Worm (Caenorhabditis elegans) whole organism, early embryonic: ENCODE data around the gene K09F6.3.
A peak's percentile ranks its signal among the peaks of the same experiment; 100 is the strongest.
"Not testable (repeated sequence)": the region's sequence is repeated elsewhere in the genome, so short reads cannot be mapped to it uniquely, and the experiment has no call there.

Experiments used
- B0310.2 ChIP-seq: sonication (generic microtip); optimal IDR thresholded peaks from 2 replicates; lab custom pipeline; 2016; ENCODE audit warnings: mild to moderate bottlenecking, missing genetic modification characterization, missing compliant biosample characterization
- F13C5.2 ChIP-seq: sonication (generic microtip); optimal IDR thresholded peaks from 2 replicates; lab custom pipeline; 2017; ENCODE audit warnings: mild to moderate bottlenecking, missing genetic modification characterization, inconsistent platforms, missing compliant biosample characterization
- aly-1 ChIP-seq: sonication (generic microtip); optimal IDR thresholded peaks from 2 replicates; lab custom pipeline; 2016; ENCODE audit warnings: missing genetic modification characterization, missing compliant biosample characterization
- ama-1 ChIP-seq: fragments of 150-350 bp; optimal IDR thresholded peaks from 2 replicates; lab custom pipeline; 2014
- ceh-13 ChIP-seq: fragments of 200-800 bp; sonication (Bioruptor generic); optimal IDR thresholded peaks from 2 replicates; lab custom pipeline; 2018; ENCODE audit warnings: mild to moderate bottlenecking, missing genetic modification characterization, missing compliant biosample characterization
- ceh-36 ChIP-seq: sonication (generic microtip); optimal IDR thresholded peaks from 2 replicates; lab custom pipeline; 2016; ENCODE audit warnings: missing genetic modification characterization, inconsistent platforms, missing compliant biosample characterization
- ets-7 ChIP-seq: sonication (generic microtip); optimal IDR thresholded peaks from 2 replicates; lab custom pipeline; 2016; ENCODE audit warnings: missing genotype, missing genetic modification characterization, missing compliant biosample characterization
- flt-1 ChIP-seq: fragments of 200-800 bp; sonication (Bioruptor generic); IDR thresholded peaks from 2 replicates; pipeline ENCODE4 v1.3.6; 2022; ENCODE audit warnings: missing genetic modification characterization, missing compliant biosample characterization
- hmbx-1 ChIP-seq: sonication (generic microtip); optimal IDR thresholded peaks from 2 replicates; lab custom pipeline; 2016; ENCODE audit warnings: mild to moderate bottlenecking, missing genetic modification characterization, missing compliant biosample characterization
- hmg-4 ChIP-seq: fragments of 200-800 bp; sonication (Bioruptor generic); optimal IDR thresholded peaks from 2 replicates; lab custom pipeline; 2018; ENCODE audit warnings: mild to moderate bottlenecking, missing genetic modification characterization, missing compliant biosample characterization
- hnd-1 ChIP-seq: sonication (generic microtip); optimal IDR thresholded peaks from 2 replicates; lab custom pipeline; 2016; ENCODE audit warnings: missing genetic modification characterization, missing compliant biosample characterization
- pes-1 ChIP-seq: fragments of 200-800 bp; sonication (Bioruptor generic); IDR thresholded peaks from 2 replicates; pipeline ENCODE4 v1.3.6; 2022; ENCODE audit warnings: missing genetic modification reagents, missing genetic modification characterization, missing compliant biosample characterization
- scrt-1 ChIP-seq: fragments of 200-800 bp; sonication (Bioruptor generic); IDR thresholded peaks from 2 replicates; pipeline ENCODE4 v1.3.6; 2022; ENCODE audit warnings: missing genetic modification characterization, missing compliant biosample characterization
- sea-1 ChIP-seq: fragments of 200-800 bp; sonication (Bioruptor generic); conservative IDR thresholded peaks from 2 replicates; pipeline ENCODE4 v1.3.6; 2022; ENCODE audit warnings: missing genetic modification characterization, missing compliant biosample characterization
- tbx-11 ChIP-seq: fragments of 200-800 bp; sonication (Bioruptor generic); IDR thresholded peaks from 2 replicates; pipeline ENCODE4 v1.3.6; 2022; ENCODE audit warnings: missing genetic modification characterization, missing compliant biosample characterization
- tbx-37 ChIP-seq: fragments of 200-800 bp; sonication (Bioruptor generic); conservative IDR thresholded peaks from 2 replicates; pipeline ENCODE4 v1.3.6; 2022; ENCODE audit warnings: missing genetic modification reagents, missing genetic modification characterization, missing compliant biosample characterization
- tra-4 ChIP-seq: sonication (generic microtip); optimal IDR thresholded peaks from 2 replicates; lab custom pipeline; 2017; ENCODE audit warnings: missing genetic modification characterization, missing compliant biosample characterization

Gene K09F6.3

DNA sequence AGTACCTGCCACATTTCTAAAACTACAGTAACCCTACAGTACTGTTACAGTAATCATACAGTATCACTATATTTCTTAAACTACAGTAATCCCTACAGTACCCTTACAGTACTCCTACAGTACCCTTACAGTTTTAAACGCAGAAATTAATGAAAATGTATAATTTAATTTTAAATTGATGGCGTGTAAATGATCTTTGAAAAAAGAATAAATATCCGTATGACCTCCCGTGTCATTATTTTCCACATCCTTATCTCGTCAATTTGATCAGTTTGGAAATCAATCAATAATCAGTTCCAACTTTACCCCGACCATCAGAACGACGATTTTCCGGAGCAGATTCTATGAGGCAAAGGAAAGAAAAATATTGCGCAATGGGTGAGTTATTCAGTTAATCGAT lies at the start of gene K09F6.3:
K09F6.3 (plus strand) TSS at position 301 of the 400 bp plus-strand sequence.
- TF ChIP-seq scrt-1 (GFP tag; lab: Robert Waterston, UW); ceh-13 (GFP tag; lab: Kevin White, UChicago); tra-4 (tag; lab: Kevin White, UChicago): not testable (repeated sequence)

DNA sequence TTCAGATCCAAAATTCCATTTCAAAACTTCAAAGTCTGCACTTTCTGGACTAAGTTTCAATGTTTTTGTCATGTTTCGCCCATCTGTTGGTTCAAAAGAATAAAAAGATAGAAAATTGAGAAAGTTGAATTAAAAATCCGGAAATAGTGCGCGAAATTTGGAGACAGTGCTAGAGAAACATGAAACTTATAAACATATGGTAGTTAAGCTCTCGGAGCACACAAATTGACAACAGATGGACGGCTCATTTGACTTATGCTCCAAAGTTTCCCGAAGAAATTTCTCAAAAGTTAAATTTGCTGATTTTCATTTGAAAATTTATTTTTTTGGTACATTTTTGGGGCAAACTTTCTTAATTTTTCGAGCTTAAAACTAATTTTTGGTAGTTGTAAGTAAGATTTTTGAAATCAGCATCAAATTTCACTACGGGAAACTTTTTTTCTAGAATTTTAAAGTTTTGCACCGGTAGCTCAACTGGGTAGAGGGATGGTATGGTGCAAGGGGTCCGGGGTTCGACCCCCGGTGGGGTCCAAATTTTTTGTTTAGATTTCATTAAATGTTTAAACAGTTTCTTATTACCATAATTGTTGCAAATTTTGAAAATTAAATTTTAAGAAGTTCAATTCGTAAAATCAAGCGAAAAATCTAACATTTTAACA lies 48.8 kb upstream of the K09F6.3 start:
- TF ChIP-seq F13C5.2 (tag; lab: Kevin White, UChicago), result no peak
- no peak for TF ChIP-seq ceh-13 (GFP tag; lab: Kevin White, UChicago)
- TF ChIP-seq hmg-4 (GFP tag; lab: Kevin White, UChicago), result no peak
- TF ChIP-seq scrt-1 (GFP tag; lab: Robert Waterston, UW), result no peak
- TF ChIP-seq ceh-36, result no peak
- TF ChIP-seq tra-4 (tag; lab: Kevin White, UChicago), result no peak
- no peak for TF ChIP-seq flt-1
- no peak for TF ChIP-seq ets-7 (tag; lab: Kevin White, UChicago)
- no peak for TF ChIP-seq aly-1 (tag; lab: Kevin White, UChicago)
- TF ChIP-seq pes-1 (GFP tag; lab: Robert Waterston, UW), result no peak
- TF ChIP-seq tbx-37 (GFP tag; lab: Robert Waterston, UW), result no peak
- TF ChIP-seq hmbx-1 (tag; lab: Kevin White, UChicago), result no peak
- no peak for TF ChIP-seq B0310.2
- TF ChIP-seq ama-1 (lab: Kevin White, UChicago), result no peak
- TF ChIP-seq hnd-1 (tag; lab: Kevin White, UChicago), result no peak

DNA sequence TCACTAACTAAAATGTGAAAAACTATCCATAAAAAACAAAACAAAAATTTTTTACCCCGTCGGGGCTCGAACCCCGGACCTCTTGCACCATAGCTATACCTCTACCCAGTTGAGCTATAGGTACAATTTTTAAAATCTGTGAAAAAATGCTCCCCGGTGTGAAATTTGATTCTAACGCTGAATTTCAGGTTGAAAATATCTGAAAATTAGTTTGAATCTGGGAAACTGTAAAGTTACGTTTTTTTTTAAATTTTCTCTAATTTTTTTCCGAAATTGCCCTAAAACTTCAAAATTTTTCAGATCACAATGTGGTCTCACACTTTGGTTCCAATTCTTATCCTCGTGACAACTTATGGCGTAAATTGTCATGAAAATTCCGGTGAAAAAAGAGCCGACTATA lies 47.1 kb upstream of the K09F6.3 start, which contains the start of gene Y59C2A.1:
Y59C2A.1 (plus strand) TSS at position 301 of the 400 bp plus-strand sequence.
- TF ChIP-seq scrt-1 (GFP tag; lab: Robert Waterston, UW), result no peak
- no peak for TF ChIP-seq aly-1 (tag; lab: Kevin White, UChicago)
- no peak for TF ChIP-seq F13C5.2 (tag; lab: Kevin White, UChicago)
- TF ChIP-seq tra-4 (tag; lab: Kevin White, UChicago), result no peak
- no peak for TF ChIP-seq sea-1 (GFP tag; lab: Robert Waterston, UW)
- no peak for TF ChIP-seq ceh-36
- no peak for TF ChIP-seq tbx-11 (GFP tag; lab: Robert Waterston, UW)
- TF ChIP-seq hmg-4 (GFP tag; lab: Kevin White, UChicago), result no peak
- TF ChIP-seq ama-1 (lab: Kevin White, UChicago), result no peak
- TF ChIP-seq pes-1 (GFP tag; lab: Robert Waterston, UW), result no peak
- no peak for TF ChIP-seq ets-7 (tag; lab: Kevin White, UChicago)
- TF ChIP-seq ceh-13 (GFP tag; lab: Kevin White, UChicago), result no peak
- no peak for TF ChIP-seq tbx-37 (GFP tag; lab: Robert Waterston, UW)
- TF ChIP-seq flt-1, result no peak
- TF ChIP-seq hnd-1 (tag; lab: Kevin White, UChicago), result no peak
- TF ChIP-seq hmbx-1 (tag; lab: Kevin White, UChicago), result no peak
- TF ChIP-seq B0310.2, result no peak

DNA sequence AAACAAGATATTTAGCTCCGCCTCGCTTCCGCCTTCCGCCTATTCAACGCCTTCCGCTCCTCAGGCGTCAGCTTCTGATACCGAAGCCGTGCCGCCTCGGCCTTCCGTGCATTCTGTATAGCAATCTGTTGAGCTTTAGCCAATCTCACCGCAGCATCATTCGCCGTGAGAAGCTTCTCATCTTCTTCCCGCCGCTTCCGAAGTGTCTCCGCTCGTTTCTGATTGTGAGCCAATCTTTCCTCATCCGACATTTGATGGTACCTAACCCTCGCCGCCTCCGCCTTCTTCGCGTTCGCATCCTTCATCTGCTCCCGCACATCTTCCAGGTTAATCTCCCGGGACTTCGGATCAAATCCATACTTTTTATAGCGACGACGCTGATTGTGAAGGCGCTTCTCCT lies 39.4 kb upstream of the K09F6.3 start:
- TF ChIP-seq ama-1 (lab: Kevin White, UChicago) (no peak), tbx-11 (GFP tag; lab: Robert Waterston, UW) (no peak), hnd-1 (tag; lab: Kevin White, UChicago) (no peak), aly-1 (tag; lab: Kevin White, UChicago) (no peak), scrt-1 (GFP tag; lab: Robert Waterston, UW) (no peak), B0310.2 (no peak), ceh-13 (GFP tag; lab: Kevin White, UChicago) (no peak), pes-1 (GFP tag; lab: Robert Waterston, UW) (no peak), F13C5.2 (tag; lab: Kevin White, UChicago) (no peak), hmg-4 (GFP tag; lab: Kevin White, UChicago) (no peak), sea-1 (GFP tag; lab: Robert Waterston, UW) (no peak), ets-7 (tag; lab: Kevin White, UChicago) (no peak), tbx-37 (GFP tag; lab: Robert Waterston, UW) (no peak), flt-1 (no peak), ceh-36 (no peak), tra-4 (tag; lab: Kevin White, UChicago) (no peak)

DNA sequence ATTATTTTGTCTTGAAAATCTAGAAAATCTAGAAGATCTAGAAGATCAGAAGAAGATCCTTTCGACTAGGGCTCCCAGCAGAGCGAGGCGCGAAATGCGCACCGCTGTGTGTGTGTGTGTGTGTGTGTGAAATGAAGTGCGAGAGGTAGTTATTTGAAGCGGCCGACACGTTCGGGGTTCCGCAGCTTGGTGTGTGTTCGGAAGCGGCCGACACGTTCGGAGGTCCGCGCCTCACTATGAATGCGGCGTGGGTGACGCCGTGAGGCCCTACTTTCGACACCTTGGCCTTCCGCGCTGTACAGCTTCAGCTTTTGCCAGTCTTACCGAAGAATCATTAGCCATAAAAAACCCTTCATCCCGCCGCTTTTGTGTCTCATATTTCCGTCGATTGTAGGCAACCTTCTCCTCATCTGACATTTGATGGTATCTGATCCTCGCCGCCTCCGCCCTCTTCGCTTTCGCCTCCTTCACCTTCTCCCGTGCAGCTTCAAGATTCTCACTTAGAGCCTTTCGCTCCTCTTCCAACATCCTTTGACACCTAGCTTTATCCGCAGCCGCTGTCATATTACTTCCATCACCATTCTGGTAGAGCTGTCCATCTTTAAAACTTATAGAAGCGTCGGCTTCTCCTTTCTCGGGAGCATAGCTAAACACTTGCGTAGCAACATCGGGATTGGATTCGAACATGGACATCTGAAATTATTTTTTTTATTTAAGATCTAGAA lies 37.9 kb upstream of the K09F6.3 start:
- TF ChIP-seq flt-1 (no peak), ama-1 (lab: Kevin White, UChicago) (no peak), hmg-4 (GFP tag; lab: Kevin White, UChicago) (no peak), ets-7 (tag; lab: Kevin White, UChicago) (no peak), B0310.2 (no peak), ceh-13 (GFP tag; lab: Kevin White, UChicago) (no peak), aly-1 (tag; lab: Kevin White, UChicago) (no peak), F13C5.2 (tag; lab: Kevin White, UChicago) (no peak), sea-1 (GFP tag; lab: Robert Waterston, UW) (no peak), hmbx-1 (tag; lab: Kevin White, UChicago) (no peak), tra-4 (tag; lab: Kevin White, UChicago) (no peak), hnd-1 (tag; lab: Kevin White, UChicago) (no peak), pes-1 (GFP tag; lab: Robert Waterston, UW) (no peak)

DNA sequence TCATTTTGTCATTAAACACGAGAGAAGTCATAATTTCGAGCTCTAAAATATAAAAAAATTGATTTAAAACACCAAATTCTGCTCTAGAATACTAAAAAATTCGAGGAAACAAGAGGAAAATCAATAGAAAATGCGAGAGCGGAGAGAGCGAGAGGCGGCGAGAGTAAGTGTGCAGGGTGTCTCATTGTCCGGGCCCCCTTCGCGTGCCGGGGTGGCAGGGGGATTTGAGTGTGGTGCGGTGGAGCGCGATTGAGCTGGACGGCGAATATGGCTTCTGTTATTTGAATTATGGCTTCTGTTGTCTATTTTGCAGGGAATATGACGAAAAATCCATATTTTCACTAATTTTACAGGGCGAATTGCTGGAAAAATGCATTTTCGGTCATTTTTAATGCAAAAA lies 35.1 kb upstream of the K09F6.3 start, which contains the start of gene Y59C2A.3:
Y59C2A.3 (minus strand) TSS at position 42 of the 400 bp plus-strand sequence.
- peak; percentile 42 for TF ChIP-seq hmg-4 (GFP tag; lab: Kevin White, UChicago)
- peak; percentile 13 for TF ChIP-seq aly-1 (tag; lab: Kevin White, UChicago)
- no peak for TF ChIP-seq tbx-37 (GFP tag; lab: Robert Waterston, UW)
- no peak for TF ChIP-seq B0310.2
